Worm (Caenorhabditis elegans) whole organism, L1 larva: ENCODE results near the gene qdpr-1.

Experiments used
- snpc-4 ChIP-seq: fragments of 150-350 bp; optimal IDR thresholded peaks from 2 replicates; lab custom pipeline; 2014; ENCODE audit warnings: missing biosample characterization, missing genetic modification characterization

Gene qdpr-1

DNA sequence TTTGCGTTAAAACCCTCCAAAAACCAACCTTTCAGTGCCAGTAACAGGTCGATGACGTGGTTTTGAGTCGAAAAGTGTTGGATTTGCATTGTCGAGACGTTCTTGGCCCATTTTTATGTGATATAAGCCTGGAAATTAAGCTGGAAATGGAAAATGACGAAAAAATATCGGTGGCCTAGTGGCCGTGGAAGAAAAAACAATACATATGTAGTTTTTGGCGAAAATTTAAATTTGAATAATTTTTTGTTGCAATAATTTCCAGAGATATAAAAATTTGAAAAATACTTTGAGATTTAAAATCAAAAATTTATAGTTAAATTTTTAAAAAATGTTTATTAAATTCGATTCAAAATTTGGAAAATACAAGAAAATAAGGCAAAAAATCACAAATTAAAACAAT lies 45.7 kb downstream of the qdpr-1 start, which contains the start of gene ciao-2B (continued):
- no peak for TF ChIP-seq snpc-4 (tag; lab: Kevin White, UChicago)
